Worm (Caenorhabditis elegans) whole organism, late embryonic: Measurements from ENCODE around the gene D1044.6.

Source experiments
- C08G9.2 ChIP-seq: sonication (generic microtip); optimal IDR thresholded peaks from 2 replicates; lab custom pipeline; 2016; ENCODE audit warnings: mild to moderate bottlenecking, missing genetic modification characterization, moderate library complexity, missing compliant biosample characterization
- ceh-19 ChIP-seq: fragments of 200-800 bp; sonication (Bioruptor generic); optimal IDR thresholded peaks from 2 replicates; lab custom pipeline; 2018; ENCODE audit warnings: mild to moderate bottlenecking, missing genetic modification characterization, missing compliant biosample characterization
- ceh-34 ChIP-seq: sonication (generic microtip); optimal IDR thresholded peaks from 2 replicates; lab custom pipeline; 2016; ENCODE audit warnings: mild to moderate bottlenecking, missing genetic modification characterization, missing compliant biosample characterization
- ceh-6 ChIP-seq: fragments of 200-800 bp; sonication (Bioruptor generic); optimal IDR thresholded peaks from 2 replicates; lab custom pipeline; 2018; ENCODE audit warnings: mild to moderate bottlenecking, missing genetic modification characterization, missing compliant biosample characterization
- fkh-10 ChIP-seq: fragments of 150-350 bp; optimal IDR thresholded peaks from 2 replicates; lab custom pipeline; 2014; ENCODE audit warnings: missing biosample characterization, missing genetic modification reagents, missing genetic modification characterization
- gmeb-2 ChIP-seq: sonication (generic microtip); optimal IDR thresholded peaks from 2 replicates; lab custom pipeline; 2016; ENCODE audit warnings: missing genetic modification characterization, inconsistent platforms, missing compliant biosample characterization
- npax-4 ChIP-seq: sonication (generic microtip); optimal IDR thresholded peaks from 2 replicates; lab custom pipeline; 2016; ENCODE audit warnings: missing genetic modification characterization, missing compliant biosample characterization
- sox-2 ChIP-seq: fragments of 200-800 bp; sonication (Bioruptor generic); IDR thresholded peaks from 2 replicates; pipeline ENCODE4 v1.3.6; 2022; ENCODE audit warnings: missing genetic modification reagents, missing genetic modification characterization, missing compliant biosample characterization
- tbx-2 ChIP-seq: sonication (generic microtip); optimal IDR thresholded peaks from 2 replicates; lab custom pipeline; 2016; ENCODE audit warnings: missing genetic modification characterization, missing compliant biosample characterization

ce11 chrIII:5487087-5487603, 55.8 kb downstream of the D1044.6 start, which contains the start of gene osg-1:
- TF ChIP-seq fkh-10 (no peak), sox-2 (GFP tag; lab: Robert Waterston, UW) (no peak), ceh-34 (no peak), tbx-2 (no peak), ceh-19 (no peak), C08G9.2 (tag; lab: Kevin White, UChicago) (no peak), gmeb-2 (tag; lab: Kevin White, UChicago) (no peak), npax-4 (no peak), ceh-6 (GFP tag; lab: Kevin White, UChicago) (no peak)
